Worm (Caenorhabditis elegans) whole organism, early embryonic: Measurements from ENCODE around the gene D1022.5.

Experiments used
- ama-1 ChIP-seq: fragments of 150-350 bp; optimal IDR thresholded peaks from 2 replicates; lab custom pipeline; 2014
- ceh-13 ChIP-seq: fragments of 200-800 bp; sonication (Bioruptor generic); optimal IDR thresholded peaks from 2 replicates; lab custom pipeline; 2018; ENCODE audit warnings: mild to moderate bottlenecking, missing genetic modification characterization, missing compliant biosample characterization
- hmg-4 ChIP-seq: fragments of 200-800 bp; sonication (Bioruptor generic); optimal IDR thresholded peaks from 2 replicates; lab custom pipeline; 2018; ENCODE audit warnings: mild to moderate bottlenecking, missing genetic modification characterization, missing compliant biosample characterization
- pes-1 ChIP-seq: fragments of 200-800 bp; sonication (Bioruptor generic); IDR thresholded peaks from 2 replicates; pipeline ENCODE4 v1.3.6; 2022; ENCODE audit warnings: missing genetic modification reagents, missing genetic modification characterization, missing compliant biosample characterization

ce11 chrII:7457210-7457609 lies 1.4 kb downstream of the D1022.5 start, which contains the start of gene D1022.4:
- TF ChIP-seq ama-1 (lab: Kevin White, UChicago) = no peak
- TF ChIP-seq hmg-4 (GFP tag; lab: Kevin White, UChicago) = no peak
- TF ChIP-seq ceh-13 = no peak
- no peak for TF ChIP-seq pes-1 (GFP tag; lab: Robert Waterston, UW)
